Worm (Caenorhabditis elegans): ENCODE measurements around the gene EGAP2.2.
A peak's percentile ranks its signal among the peaks of the same experiment; 100 is the strongest.

The EGAP2.2 gene

ce11 chrII:5277780-5278179 lies 48.1 kb downstream of the EGAP2.2 start:
- TF ChIP-seq ceh-44 (GFP tag; IDR thresholded peaks at IDR 0.05) (no peak), F44E2.7 (GFP tag; IDR thresholded peaks at IDR 0.05) (no peak), dpl-1 (GFP tag; optimal IDR thresholded peaks at IDR 0.05) (no peak), spr-1 (tag; optimal IDR thresholded peaks at IDR 0.05) (no peak), ceh-28 (tag; optimal IDR thresholded peaks at IDR 0.05) (no peak), madf-5 (GFP tag; IDR thresholded peaks at IDR 0.05) (no peak), mdl-1 (tag; optimal IDR thresholded peaks at IDR 0.05) (no peak), R02D3.7 (tag; optimal IDR thresholded peaks at IDR 0.05) (no peak), dmd-9 (GFP tag; IDR thresholded peaks at IDR 0.05) (no peak), nhr-111 (GFP tag; optimal IDR thresholded peaks at IDR 0.05) (no peak), lin-15B (tag; optimal IDR thresholded peaks at IDR 0.05) (no peak), php-3 (GFP tag; IDR thresholded peaks at IDR 0.05) (no peak), saeg-2 (GFP tag; IDR thresholded peaks at IDR 0.05) (no peak), aly-2 (tag; optimal IDR thresholded peaks at IDR 0.05) (no peak), pqm-1 (tag; optimal IDR thresholded peaks at IDR 0.05) (no peak), skn-1 (tag; optimal IDR thresholded peaks at IDR 0.05) (no peak), F49E8.2 (tag; optimal IDR thresholded peaks at IDR 0.05; ENCODE audit: borderline replicate concordance) (no peak), ces-1 (GFP tag; optimal IDR thresholded peaks at IDR 0.05) (no peak), ama-1 (optimal IDR thresholded peaks at IDR 0.05) (peak; percentile 25), hmg-1.1 (GFP tag; IDR thresholded peaks at IDR 0.05) (no peak), mxl-3 (GFP tag; optimal IDR thresholded peaks at IDR 0.05) (no peak), duxl-1 (tag; optimal IDR thresholded peaks at IDR 0.05; ENCODE audit: poor library complexity) (no peak), nhr-28 (tag; optimal IDR thresholded peaks at IDR 0.05) (no peak), zfp-3 (GFP tag; conservative IDR thresholded peaks at IDR 0.05) (peak; percentile 82), hlh-30 (tag; optimal IDR thresholded peaks at IDR 0.05; ENCODE audit: insufficient read depth) (no peak), nhr-41 (GFP tag; IDR thresholded peaks at IDR 0.05) (no peak), nhr-11 (tag; optimal IDR thresholded peaks at IDR 0.05) (no peak), nhr-77 (tag; optimal IDR thresholded peaks at IDR 0.05) (peak; percentile 26), lin-38 (GFP tag; IDR thresholded peaks at IDR 0.05) (no peak), snpc-1.2 (GFP tag; IDR thresholded peaks at IDR 0.05) (no peak), hif-1 (tag; optimal IDR thresholded peaks at IDR 0.05) (no peak), ctbp-1 (GFP tag; IDR thresholded peaks at IDR 0.05) (no peak), dve-1 (tag; optimal IDR thresholded peaks at IDR 0.05; ENCODE audit: insufficient read depth) (peak; percentile 25), lin-13 (GFP tag; optimal IDR thresholded peaks at IDR 0.05) (no peak), nhr-76 (tag; optimal IDR thresholded peaks at IDR 0.05) (no peak)

Data from whole organism, L4 larva.